Fruit fly (Drosophila melanogaster) whole organism, embryonic: Measurements from ENCODE around the gene CG10508.

Source experiments
- Abd-B ChIP-seq: fragments of 200-800 bp; sonication (Bioruptor generic); optimal IDR thresholded peaks from 2 replicates; lab custom pipeline; 2018; ENCODE audit warnings: missing biosample characterization, mild to moderate bottlenecking, missing genetic modification characterization, moderate library complexity
- C15 ChIP-seq: fragments of 200-800 bp; sonication (Bioruptor generic); IDR thresholded peaks from 3 replicates; pipeline ENCODE4 v1.3.6; 2022; ENCODE audit warnings: missing biosample characterization, missing genetic modification characterization
- CG10462 ChIP-seq: fragments of 200-800 bp; sonication (Bioruptor generic); optimal IDR thresholded peaks from 2 replicates; lab custom pipeline; 2016; ENCODE audit warnings: missing biosample characterization, missing genetic modification characterization
- CG12071 ChIP-seq: fragments of 200-800 bp; sonication (Bioruptor generic); optimal IDR thresholded peaks from 3 replicates; lab custom pipeline; 2018; ENCODE audit warnings: missing biosample characterization, mild to moderate bottlenecking, missing genetic modification characterization
- CG12769 ChIP-seq: fragments of 200-800 bp; sonication (Bioruptor generic); optimal IDR thresholded peaks from 2 replicates; lab custom pipeline; 2019; ENCODE audit warnings: missing biosample characterization, mild to moderate bottlenecking, missing genetic modification characterization, moderate library complexity
- CG13296 ChIP-seq: fragments of 200-800 bp; sonication (Bioruptor generic); optimal IDR thresholded peaks from 3 replicates; lab custom pipeline; 2018; ENCODE audit warnings: missing biosample characterization, mild to moderate bottlenecking, missing genetic modification characterization
- CG13894 ChIP-seq: fragments of 200-800 bp; sonication (Bioruptor generic); optimal IDR thresholded peaks from 3 replicates; lab custom pipeline; 2018; ENCODE audit warnings: missing biosample characterization, mild to moderate bottlenecking, missing genetic modification characterization, moderate library complexity
- CG14965 ChIP-seq: fragments of 200-800 bp; sonication (Bioruptor generic); optimal IDR thresholded peaks from 2 replicates; lab custom pipeline; 2016; ENCODE audit warnings: missing biosample characterization, missing genetic modification characterization, borderline replicate concordance
- CG18599 ChIP-seq: fragments of 200-800 bp; sonication (Bioruptor generic); optimal IDR thresholded peaks from 3 replicates; lab custom pipeline; 2017; ENCODE audit warnings: missing biosample characterization, missing genetic modification characterization, mild to moderate bottlenecking, moderate library complexity, missing genetic modification reagents
- CG2199 ChIP-seq: fragments of 200-800 bp; sonication (Bioruptor generic); IDR thresholded peaks from 3 replicates; pipeline ENCODE4 v1.3.6; 2022; ENCODE audit warnings: missing biosample characterization, missing genetic modification characterization
- CG32767 ChIP-seq: fragments of 200-800 bp; sonication (Bioruptor generic); IDR thresholded peaks from 2 replicates; pipeline ENCODE4 v1.3.6; 2022; ENCODE audit warnings: missing biosample characterization, missing genetic modification characterization
- CG3281 ChIP-seq: fragments of 200-800 bp; sonication (Bioruptor generic); optimal IDR thresholded peaks from 3 replicates; lab custom pipeline; 2017; ENCODE audit warnings: missing biosample characterization, mild to moderate bottlenecking, missing genetic modification characterization
- CG43689 ChIP-seq: fragments of 200-800 bp; sonication (Bioruptor generic); IDR thresholded peaks from 2 replicates; pipeline ENCODE4 v1.3.6; 2022; ENCODE audit warnings: missing biosample characterization, missing genetic modification characterization
- CG6175 ChIP-seq: fragments of 200-800 bp; sonication (Bioruptor generic); IDR thresholded peaks from 3 replicates; pipeline ENCODE4 v1.3.6; 2022; ENCODE audit warnings: missing biosample characterization, missing genetic modification characterization
- CG6254 ChIP-seq: fragments of 200-800 bp; sonication (Bioruptor generic); optimal IDR thresholded peaks from 3 replicates; lab custom pipeline; 2017; ENCODE audit warnings: mild to moderate bottlenecking, missing biosample characterization, missing genetic modification reagents, missing genetic modification characterization
- CG7987 ChIP-seq: fragments of 200-800 bp; sonication (Bioruptor generic); optimal IDR thresholded peaks from 2 replicates; lab custom pipeline; 2018; ENCODE audit warnings: missing biosample characterization, mild to moderate bottlenecking, missing genetic modification characterization, moderate library complexity
- CG8290 ChIP-seq, 3 experiments: fragments of 200-800 bp; sonication (Bioruptor generic); optimal IDR thresholded peaks; 2 replicates each; lab custom pipeline; 2016 to 2019; ENCODE audit warnings: missing biosample characterization in 3 of 3, missing genetic modification characterization in 3 of 3, mild to moderate bottlenecking in 2 of 3, moderate library complexity in 1 of 3
- CkIIα-i1 ChIP-seq: fragments of 200-800 bp; sonication (Bioruptor generic); IDR thresholded peaks from 2 replicates; pipeline ENCODE4 v1.3.6; 2022; ENCODE audit warnings: missing biosample characterization, missing genetic modification characterization
- Dbx ChIP-seq: fragments of 200-800 bp; sonication (Bioruptor generic); IDR thresholded peaks from 3 replicates; pipeline ENCODE4 v1.3.6; 2022; ENCODE audit warnings: missing biosample characterization, missing genetic modification characterization
- Dll ChIP-seq: fragments of 200-800 bp; sonication (Bioruptor generic); IDR thresholded peaks from 4 replicates; pipeline ENCODE4 v1.3.6; 2022; ENCODE audit warnings: missing biosample characterization, missing genetic modification characterization; ENCODE audit not compliant: partially characterized antibody
- Doc3 ChIP-seq: fragments of 200-800 bp; sonication (Bioruptor generic); IDR thresholded peaks from 3 replicates; pipeline ENCODE4 v1.3.6; 2022; ENCODE audit warnings: missing biosample characterization, missing genetic modification characterization; ENCODE audit not compliant: partially characterized antibody
- Drgx ChIP-seq: fragments of 200-800 bp; sonication (Bioruptor generic); IDR thresholded peaks from 2 replicates; pipeline ENCODE4 v1.3.6; 2022; ENCODE audit warnings: missing biosample characterization, missing genetic modification characterization
- Ets65A ChIP-seq: fragments of 200-800 bp; sonication (Bioruptor generic); peaks from one replicate; lab custom pipeline; 2016; ENCODE audit warnings: missing biosample characterization, missing genetic modification characterization
- HmgZ ChIP-seq: fragments of 200-800 bp; sonication (Bioruptor generic); optimal IDR thresholded peaks from 2 replicates; lab custom pipeline; 2018; ENCODE audit warnings: missing biosample characterization, mild to moderate bottlenecking, missing genetic modification characterization
- Hmr ChIP-seq: fragments of 200-800 bp; sonication (Bioruptor generic); optimal IDR thresholded peaks from 3 replicates; lab custom pipeline; 2017; ENCODE audit warnings: mild to moderate bottlenecking, missing biosample characterization, missing genetic modification reagents, missing genetic modification characterization
- Med ChIP-seq: fragments of 200-800 bp; sonication (Bioruptor generic); peaks from one replicate; lab custom pipeline; 2016; ENCODE audit warnings: missing biosample characterization, missing genetic modification characterization, mild to moderate bottlenecking, inconsistent platforms, moderate library complexity
- Mrtf ChIP-seq: fragments of 200-800 bp; sonication (Bioruptor generic); IDR thresholded peaks from 3 replicates; pipeline ENCODE4 v1.3.6; 2022; ENCODE audit warnings: missing biosample characterization, missing genetic modification characterization
- Optix ChIP-seq: fragments of 200-800 bp; sonication (Bioruptor generic); IDR thresholded peaks from 3 replicates; pipeline ENCODE4 v1.3.6; 2022; ENCODE audit warnings: missing biosample characterization, missing genetic modification characterization
- Rfx ChIP-seq: fragments of 200-800 bp; sonication (Bioruptor generic); IDR thresholded peaks from 2 replicates; pipeline ENCODE4 v1.3.6; 2022; ENCODE audit warnings: missing biosample characterization, missing genetic modification characterization
- TFAM ChIP-seq: fragments of 200-800 bp; sonication (Bioruptor generic); optimal IDR thresholded peaks from 2 replicates; lab custom pipeline; 2017; ENCODE audit warnings: missing biosample characterization, missing genetic modification characterization, inconsistent platforms
- Taf1 ChIP-seq: fragments of 200-800 bp; sonication (Bioruptor generic); IDR thresholded peaks from 2 replicates; pipeline ENCODE4 v1.3.6; 2022; ENCODE audit warnings: missing biosample characterization, missing genetic modification characterization
- Xbp1 ChIP-seq: fragments of 200-800 bp; sonication (Bioruptor generic); optimal IDR thresholded peaks from 3 replicates; lab custom pipeline; 2016; ENCODE audit warnings: missing biosample characterization, mild to moderate bottlenecking, missing genetic modification characterization
- Xrp1 ChIP-seq: fragments of 200-800 bp; sonication (Bioruptor generic); IDR thresholded peaks from 2 replicates; pipeline ENCODE4 v1.3.6; 2022; ENCODE audit warnings: missing biosample characterization, missing genetic modification characterization
- abd-A ChIP-seq: fragments of 200-800 bp; sonication (Bioruptor generic); optimal IDR thresholded peaks from 3 replicates; lab custom pipeline; 2019; ENCODE audit warnings: missing biosample characterization, mild to moderate bottlenecking, missing genetic modification characterization, moderate library complexity
- cas ChIP-seq: fragments of 200-800 bp; sonication (Bioruptor generic); IDR thresholded peaks from 2 replicates; pipeline ENCODE4 v1.3.6; 2022; ENCODE audit warnings: missing biosample characterization, missing genetic modification characterization
- caup ChIP-seq: fragments of 200-800 bp; sonication (Bioruptor generic); optimal IDR thresholded peaks from 3 replicates; lab custom pipeline; 2017; ENCODE audit warnings: missing biosample characterization, mild to moderate bottlenecking, missing genetic modification characterization, moderate library complexity; ENCODE audit not compliant: severe bottlenecking
- dpn ChIP-seq, 2 experiments: fragments of 200-800 bp; sonication (Bioruptor generic); optimal IDR thresholded peaks; 3 replicates each; lab custom pipeline; 2016; ENCODE audit warnings: missing biosample characterization in 2 of 2, missing genetic modification characterization in 2 of 2
- fd3F ChIP-seq: fragments of 200-800 bp; sonication (Bioruptor generic); optimal IDR thresholded peaks from 2 replicates; lab custom pipeline; 2018; ENCODE audit warnings: missing biosample characterization, mild to moderate bottlenecking, missing genetic modification characterization, moderate library complexity
- lab ChIP-seq: fragments of 200-800 bp; sonication (Bioruptor generic); optimal IDR thresholded peaks from 3 replicates; lab custom pipeline; 2017; ENCODE audit warnings: missing biosample characterization, missing genetic modification characterization, mild to moderate bottlenecking, moderate library complexity, missing genetic modification reagents
- lbe ChIP-seq: fragments of 200-800 bp; sonication (Bioruptor generic); optimal IDR thresholded peaks from 2 replicates; lab custom pipeline; 2016; ENCODE audit warnings: missing biosample characterization, mild to moderate bottlenecking, missing genetic modification characterization
- maf-S ChIP-seq: fragments of 200-800 bp; sonication (Bioruptor generic); optimal IDR thresholded peaks from 2 replicates; lab custom pipeline; 2016; ENCODE audit warnings: missing biosample characterization, missing genetic modification characterization
- mirr ChIP-seq: fragments of 200-800 bp; sonication (Bioruptor generic); optimal IDR thresholded peaks from 3 replicates; lab custom pipeline; 2018; ENCODE audit warnings: missing biosample characterization, mild to moderate bottlenecking, missing genetic modification characterization
- row ChIP-seq: fragments of 200-800 bp; sonication (Bioruptor generic); IDR thresholded peaks from 3 replicates; pipeline ENCODE4 v1.3.6; 2022; ENCODE audit warnings: missing biosample characterization, missing genetic modification characterization
- sd ChIP-seq: fragments of 200-800 bp; sonication (Bioruptor generic); optimal IDR thresholded peaks from 3 replicates; lab custom pipeline; 2018; ENCODE audit warnings: missing biosample characterization, mild to moderate bottlenecking, missing genetic modification characterization, moderate library complexity
- sob ChIP-seq: fragments of 200-800 bp; sonication (Bioruptor generic); IDR thresholded peaks from 2 replicates; pipeline ENCODE4 v1.3.6; 2022; ENCODE audit warnings: missing biosample characterization, missing genetic modification characterization
- sug ChIP-seq: fragments of 200-800 bp; optimal IDR thresholded peaks from 2 replicates; lab custom pipeline; 2019; ENCODE audit warnings: missing biosample characterization, mild to moderate bottlenecking, missing genetic modification characterization, moderate library complexity
- unpg ChIP-seq: fragments of 200-800 bp; sonication (Bioruptor generic); optimal IDR thresholded peaks from 3 replicates; lab custom pipeline; 2018; ENCODE audit warnings: missing biosample characterization, mild to moderate bottlenecking, missing genetic modification characterization, moderate library complexity
- wek ChIP-seq: fragments of 200-800 bp; sonication (Bioruptor generic); optimal IDR thresholded peaks from 3 replicates; lab custom pipeline; 2018; ENCODE audit warnings: missing biosample characterization, mild to moderate bottlenecking, missing genetic modification characterization, moderate library complexity

The CG10508 gene

DNA sequence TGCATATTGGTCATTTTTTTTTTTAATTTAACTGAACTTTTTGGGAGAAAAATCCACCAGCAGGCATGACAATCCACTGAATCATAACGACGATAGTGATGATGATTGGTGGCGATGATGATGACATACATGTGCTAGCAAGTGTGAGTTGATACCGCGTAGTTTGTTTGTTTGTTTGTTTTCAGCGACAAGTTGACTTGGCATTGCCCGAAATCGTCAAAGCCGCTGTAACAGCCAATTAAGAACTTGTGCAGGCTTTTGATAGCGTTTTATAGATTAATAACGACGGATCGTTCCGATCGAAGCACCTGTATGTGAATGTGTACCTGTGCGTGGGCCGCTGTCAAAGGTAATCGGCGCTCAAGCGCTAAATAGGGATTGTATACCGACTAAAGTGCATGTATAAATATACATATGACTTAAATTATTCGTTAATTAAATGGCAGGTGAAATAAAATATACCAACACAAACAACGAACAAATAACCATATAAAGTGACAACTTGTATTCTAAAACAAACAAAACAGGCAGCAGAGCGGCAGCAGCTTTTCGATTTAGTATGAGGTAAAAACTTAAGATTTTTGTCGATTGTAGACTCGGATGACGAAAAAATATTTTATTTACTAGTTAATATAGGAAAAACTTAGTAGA, 8.6 kb upstream of the CG10508 start (continued):
- peak; percentile 18 for TF ChIP-seq caup
- TF ChIP-seq unpg = no peak
- TF ChIP-seq maf-S (GFP tag; lab: Kevin White, UChicago) = no peak
- 0 out of 2 replicates have a peak, but pooled peaks have one; percentile 25 for TF ChIP-seq CG43689 (GFP tag; lab: Robert Waterston, UW)
- TF ChIP-seq Optix (GFP tag; lab: Robert Waterston, UW) = 0 out of 3 replicates have a peak, but pooled peaks have one; percentile 19
- peak; percentile 39 for TF ChIP-seq CG12769 (tag; lab: Kevin White, UChicago)
- no peak for TF ChIP-seq CG8290 (GFP tag; optimal IDR thresholded peaks at IDR 0.05; lab: Kevin White, UChicago)
- TF ChIP-seq CG8290 (tag; optimal IDR thresholded peaks at IDR 0.05; lab: Kevin White, UChicago) = peak in 1 of 2 experiments; percentile 54
- TF ChIP-seq HmgZ = peak; percentile 5
- no peak for TF ChIP-seq CG6175 (GFP tag; lab: Robert Waterston, UW)
- TF ChIP-seq row (GFP tag; lab: Robert Waterston, UW) = peak; percentile 24; the same call in 1 of the 3 replicates
- TF ChIP-seq Rfx = peak; percentile 27; the same call in 1 of the 2 replicates
- peak; percentile 42 for TF ChIP-seq CG13296 (GFP tag; lab: Kevin White, UChicago)
- TF ChIP-seq wek (GFP tag; lab: Kevin White, UChicago) = peak; percentile 53
- TF ChIP-seq Doc3 (GFP tag; lab: Robert Waterston, UW) = no peak
- TF ChIP-seq sob (GFP tag; lab: Robert Waterston, UW) = peak; percentile 46; the same call in 1 of the 2 replicates
- no peak for TF ChIP-seq CG14965 (GFP tag; lab: Kevin White, UChicago)
- TF ChIP-seq Xbp1 (GFP tag; lab: Kevin White, UChicago) = no peak
- TF ChIP-seq lbe (GFP tag; lab: Kevin White, UChicago) = no peak
- TF ChIP-seq CkIIα-i1 (GFP tag; lab: Robert Waterston, UW) = no peak
- TF ChIP-seq CG2199 (GFP tag; lab: Robert Waterston, UW) = 0 out of 3 replicates have a peak, but pooled peaks have one; percentile 15
- TF ChIP-seq Abd-B (GFP tag; lab: Kevin White, UChicago) = no peak
- 0 out of 2 replicates have a peak, but pooled peaks have one; percentile 27 for TF ChIP-seq Drgx (GFP tag; lab: Robert Waterston, UW)
- no peak for TF ChIP-seq CG10462 (GFP tag; lab: Kevin White, UChicago)
- peak; percentile 3 for TF ChIP-seq CG12071 (GFP tag; lab: Kevin White, UChicago)
- TF ChIP-seq CG32767 (GFP tag; lab: Robert Waterston, UW) = no peak
- 0 out of 3 replicates have a peak, but pooled peaks have one; percentile 22 for TF ChIP-seq C15 (GFP tag; lab: Robert Waterston, UW)
- no peak for TF ChIP-seq CG6254 (GFP tag; lab: Kevin White, UChicago)
- no peak for TF ChIP-seq Hmr (GFP tag; lab: Kevin White, UChicago)
- peak; percentile 5 for TF ChIP-seq abd-A (tag; lab: Kevin White, UChicago)
- TF ChIP-seq Taf1 = no peak
- TF ChIP-seq cas (GFP tag; lab: Robert Waterston, UW) = 0 out of 2 replicates have a peak, but pooled peaks have one; percentile 18
- TF ChIP-seq CG3281 (GFP tag; lab: Kevin White, UChicago) = peak; percentile 19
- peak; percentile 27; the same call in 1 of the 3 replicates for TF ChIP-seq Mrtf (GFP tag; lab: Robert Waterston, UW)
- peak; percentile 19 for TF ChIP-seq CG7987 (GFP tag; lab: Kevin White, UChicago)
- peak; percentile 22 for TF ChIP-seq Ets65A (GFP tag; lab: Kevin White, UChicago)
- peak; percentile 82 for TF ChIP-seq Med (GFP tag; lab: Kevin White, UChicago)
- TF ChIP-seq Xrp1 (GFP tag; lab: Robert Waterston, UW) = peak; percentile 18; the same call in 1 of the 2 replicates
- TF ChIP-seq sd (tag; lab: Kevin White, UChicago) = peak; percentile 22
- TF ChIP-seq fd3F = peak; percentile 5
- no peak for TF ChIP-seq Dll (GFP tag; lab: Robert Waterston, UW)
- no peak for TF ChIP-seq dpn (GFP tag; optimal IDR thresholded peaks at IDR 0.05; lab: Kevin White, UChicago)
- no peak for TF ChIP-seq CG18599 (GFP tag; lab: Kevin White, UChicago)
- peak; percentile 20 for TF ChIP-seq CG13894 (tag; lab: Kevin White, UChicago)
- no peak for TF ChIP-seq Dbx (GFP tag; lab: Robert Waterston, UW)
- peak; percentile 66 for TF ChIP-seq mirr (GFP tag; lab: Kevin White, UChicago)
- TF ChIP-seq lab (GFP tag; lab: Kevin White, UChicago) = peak; percentile 5
- no peak for TF ChIP-seq TFAM (GFP tag; lab: Kevin White, UChicago)
- peak; percentile 25 for TF ChIP-seq sug (tag; lab: Kevin White, UChicago)
